Fruit fly (Drosophila melanogaster): ENCODE results near the gene tal-2A.

tal-2A gene

dm6 chr3R:13812736-13813250 lies at the start of gene tal-2A, which contains the start of the genes tal-1A, tal-3A and tal-AA (continued):
- TF ChIP-seq Tbp (GFP tag; optimal IDR thresholded peaks at IDR 0.05) (no peak), sens-2 (GFP tag; IDR thresholded peaks at IDR 0.05) (0 out of 2 replicates have a peak, but pooled peaks have one; percentile 32), BEAF-32 (GFP tag; optimal IDR thresholded peaks at IDR 0.05) (no peak), knrl (GFP tag; IDR thresholded peaks at IDR 0.05; ENCODE audit: partially characterized antibody) (no peak), nmo (GFP tag; optimal IDR thresholded peaks at IDR 0.05) (no peak), mirr (GFP tag; optimal IDR thresholded peaks at IDR 0.05) (peak; percentile 47), Eip74EF (GFP tag; optimal IDR thresholded peaks at IDR 0.05) (peak in 1 of 2 experiments; percentile 72), CG11695 (GFP tag; IDR thresholded peaks at IDR 0.05) (no peak), Hmx (GFP tag; optimal IDR thresholded peaks at IDR 0.05) (no peak), Trl (optimal IDR thresholded peaks at IDR 0.05) (peak; percentile 96 to 99), Trl (GFP tag; optimal IDR thresholded peaks at IDR 0.05) (peak; percentile 30), crol (GFP tag; IDR thresholded peaks at IDR 0.05) (no peak), CG15011 (GFP tag; optimal IDR thresholded peaks at IDR 0.05) (no peak), Optix (GFP tag; IDR thresholded peaks at IDR 0.05) (no peak), bbx (GFP tag; IDR thresholded peaks at IDR 0.05; ENCODE audit: partially characterized antibody) (peak; percentile 31; the same call in 1 of the 2 replicates), zen (tag; optimal IDR thresholded peaks at IDR 0.05) (no peak), Blimp-1 (GFP tag; optimal IDR thresholded peaks at IDR 0.05) (peak; percentile 38), CG9797 (GFP tag; optimal IDR thresholded peaks at IDR 0.05) (no peak), CG2889 (GFP tag; IDR thresholded peaks at IDR 0.05) (no peak), luna (GFP tag; optimal IDR thresholded peaks at IDR 0.05) (no peak), Dbx (GFP tag; IDR thresholded peaks at IDR 0.05) (0 out of 3 replicates have a peak, but pooled peaks have one; percentile 43), CG7987 (GFP tag; optimal IDR thresholded peaks at IDR 0.05) (no peak), yki (optimal IDR thresholded peaks at IDR 0.05) (peak; percentile 99), aop (GFP tag; IDR thresholded peaks at IDR 0.05) (0 out of 2 replicates have a peak, but pooled peaks have one; percentile 24), CG18262 (tag; optimal IDR thresholded peaks at IDR 0.05) (no peak), CG2129 (GFP tag; IDR thresholded peaks at IDR 0.05; ENCODE audit: partially characterized antibody) (0 out of 2 replicates have a peak, but pooled peaks have one; percentile 22), Pdp1 (GFP tag; optimal IDR thresholded peaks at IDR 0.05) (peak in 1 of 2 experiments; percentile 75), CG9932 (GFP tag; IDR thresholded peaks at IDR 0.05) (peak; percentile 11; the same call in 1 of the 2 replicates), CG15514 (GFP tag; optimal IDR thresholded peaks at IDR 0.05) (peak; percentile 36), tap (tag; optimal IDR thresholded peaks at IDR 0.05) (no peak), CG7786 (GFP tag; optimal IDR thresholded peaks at IDR 0.05) (no peak), ara (GFP tag; IDR thresholded peaks at IDR 0.05) (0 out of 2 replicates have a peak, but pooled peaks have one; percentile 47), gro (GFP tag; optimal IDR thresholded peaks at IDR 0.05) (peak; percentile 3), D (optimal IDR thresholded peaks at IDR 0.05) (peak; percentile 80), D (GFP tag; optimal IDR thresholded peaks at IDR 0.05) (no peak), ems (GFP tag; optimal IDR thresholded peaks at IDR 0.05) (peak; percentile 30), chm (GFP tag; IDR thresholded peaks at IDR 0.05) (peak; percentile 84), amos (GFP tag; IDR thresholded peaks at IDR 0.05; ENCODE audit: partially characterized antibody) (peak; percentile 8; the same call in 1 of the 2 replicates), Fer3 (tag; optimal IDR thresholded peaks at IDR 0.05) (no peak), Hr39 (optimal IDR thresholded peaks at IDR 0.05) (no peak), Chrac-16 (GFP tag; optimal IDR thresholded peaks at IDR 0.05) (no peak), CG5180 (GFP tag; optimal IDR thresholded peaks at IDR 0.05) (peak; percentile 82), Dip3 (GFP tag; optimal IDR thresholded peaks at IDR 0.05) (no peak), CG18476 (GFP tag; optimal IDR thresholded peaks at IDR 0.05) (no peak), CG3163 (GFP tag; optimal IDR thresholded peaks at IDR 0.05) (peak; percentile 98), CG2199 (GFP tag; IDR thresholded peaks at IDR 0.05) (no peak), Rfx (GFP tag; IDR thresholded peaks at IDR 0.05) (peak; percentile 25; the same call in 1 of the 2 replicates), ftz-f1 (GFP tag; optimal IDR thresholded peaks at IDR 0.05) (peak; percentile 23), Drgx (GFP tag; IDR thresholded peaks at IDR 0.05) (peak; percentile 44; the same call in 1 of the 2 replicates), usp (GFP tag; optimal IDR thresholded peaks at IDR 0.05) (no peak), CG2116 (GFP tag; optimal IDR thresholded peaks at IDR 0.05) (no peak)

All from whole organism, embryonic.